Fruit fly (Drosophila melanogaster) whole organism, embryonic: ENCODE data around the gene CG34138.

ENCODE experiments used
- Abd-B ChIP-seq: fragments of 200-800 bp; sonication (Bioruptor generic); optimal IDR thresholded peaks from 2 replicates; lab custom pipeline; 2018; ENCODE audit warnings: missing biosample characterization, mild to moderate bottlenecking, missing genetic modification characterization, moderate library complexity
- Antp ChIP-seq: fragments of 200-800 bp; sonication (Bioruptor generic); optimal IDR thresholded peaks from 3 replicates; lab custom pipeline; 2016; ENCODE audit warnings: missing biosample characterization, missing genetic modification characterization
- Awh ChIP-seq: fragments of 200-800 bp; sonication (Bioruptor generic); IDR thresholded peaks from 2 replicates; pipeline ENCODE4, ENCODE4 v1.3.6; 2022; ENCODE audit warnings: missing biosample characterization, missing genetic modification characterization
- CG1024 ChIP-seq: fragments of 200-800 bp; sonication (Bioruptor generic); IDR thresholded peaks from 2 replicates; pipeline ENCODE4 v1.3.6; 2022; ENCODE audit warnings: missing biosample characterization, missing genetic modification characterization
- CG12391 ChIP-seq: fragments of 200-800 bp; sonication (Bioruptor generic); optimal IDR thresholded peaks from 3 replicates; lab custom pipeline; 2018; ENCODE audit warnings: missing biosample characterization, mild to moderate bottlenecking, missing genetic modification characterization, moderate library complexity
- CG12942 ChIP-seq: fragments of 200-800 bp; sonication (Bioruptor generic); optimal IDR thresholded peaks from 3 replicates; lab custom pipeline; 2016; ENCODE audit warnings: missing biosample characterization, missing genetic modification characterization
- CG13894 ChIP-seq: fragments of 200-800 bp; sonication (Bioruptor generic); optimal IDR thresholded peaks from 3 replicates; lab custom pipeline; 2018; ENCODE audit warnings: missing biosample characterization, mild to moderate bottlenecking, missing genetic modification characterization, moderate library complexity
- CG14667 ChIP-seq: fragments of 200-800 bp; sonication (Bioruptor generic); IDR thresholded peaks from 2 replicates; pipeline ENCODE4 v1.3.6; 2022; ENCODE audit warnings: missing biosample characterization, missing genetic modification characterization
- CG14710 ChIP-seq: fragments of 200-800 bp; sonication (Bioruptor generic); optimal IDR thresholded peaks from 3 replicates; lab custom pipeline; 2019; ENCODE audit warnings: missing biosample characterization, mild to moderate bottlenecking, missing genetic modification characterization, moderate library complexity
- CG17568 ChIP-seq: fragments of 200-800 bp; sonication (Bioruptor generic); optimal IDR thresholded peaks from 2 replicates; lab custom pipeline; 2018; ENCODE audit warnings: missing biosample characterization, mild to moderate bottlenecking, missing genetic modification characterization, moderate library complexity
- CG17612 ChIP-seq: fragments of 200-800 bp; sonication (Bioruptor generic); IDR thresholded peaks from 2 replicates; pipeline ENCODE4 v1.3.6; 2022; ENCODE audit warnings: missing biosample characterization, missing genetic modification characterization
- CG17829 ChIP-seq: fragments of 200-800 bp; optimal IDR thresholded peaks from 2 replicates; lab custom pipeline; 2019; ENCODE audit warnings: missing biosample characterization, mild to moderate bottlenecking, missing genetic modification characterization, moderate library complexity
- CG18619 ChIP-seq: fragments of 200-800 bp; sonication (Bioruptor generic); optimal IDR thresholded peaks from 3 replicates; lab custom pipeline; 2017; ENCODE audit warnings: missing biosample characterization, mild to moderate bottlenecking, missing genetic modification characterization
- CG30403 ChIP-seq: fragments of 200-800 bp; sonication (Bioruptor generic); optimal IDR thresholded peaks from 3 replicates; lab custom pipeline; 2016; ENCODE audit warnings: missing biosample characterization, missing genetic modification characterization
- CG32767 ChIP-seq: fragments of 200-800 bp; sonication (Bioruptor generic); IDR thresholded peaks from 2 replicates; pipeline ENCODE4 v1.3.6; 2022; ENCODE audit warnings: missing biosample characterization, missing genetic modification characterization
- CG34224 ChIP-seq: fragments of 200-800 bp; sonication (Bioruptor generic); IDR thresholded peaks from 3 replicates; pipeline ENCODE4 v1.3.6; 2022; ENCODE audit warnings: missing biosample characterization, missing genetic modification characterization; ENCODE audit not compliant: partially characterized antibody
- CG42726 ChIP-seq: fragments of 200-800 bp; sonication (Bioruptor generic); IDR thresholded peaks from 2 replicates; pipeline ENCODE4 v1.3.6; 2022; ENCODE audit warnings: missing biosample characterization, missing genetic modification characterization; ENCODE audit not compliant: partially characterized antibody
- CG7372 ChIP-seq: fragments of 200-800 bp; sonication (Bioruptor generic); IDR thresholded peaks from 2 replicates; pipeline ENCODE4 v1.3.6; 2022; ENCODE audit warnings: missing biosample characterization, missing genetic modification characterization
- CG7928 ChIP-seq: fragments of 200-800 bp; sonication (Bioruptor generic); optimal IDR thresholded peaks from 2 replicates; lab custom pipeline; 2017; ENCODE audit warnings: missing biosample characterization, mild to moderate bottlenecking, missing genetic modification characterization
- CG9876 ChIP-seq: fragments of 200-800 bp; sonication (Bioruptor generic); optimal IDR thresholded peaks from 2 replicates; lab custom pipeline; 2016; ENCODE audit warnings: missing biosample characterization, missing genetic modification characterization
- Dfd ChIP-seq, 2 experiments: fragments of >200 bp; optimal IDR thresholded peaks; 2 replicates each; lab custom pipeline; 2017; ENCODE audit warnings: missing biosample characterization in 2 of 2, missing genetic modification characterization in 2 of 2
- Ets97D ChIP-seq: fragments of 200-800 bp; sonication (Bioruptor generic); optimal IDR thresholded peaks from 3 replicates; lab custom pipeline; 2016; ENCODE audit warnings: missing biosample characterization, missing genetic modification characterization
- Hr39 ChIP-seq: fragments of >200 bp; optimal IDR thresholded peaks from 2 replicates; lab custom pipeline; 2017
- Mad ChIP-seq: fragments of 200-800 bp; sonication (Bioruptor generic); optimal IDR thresholded peaks from 2 replicates; lab custom pipeline; 2016; ENCODE audit warnings: missing biosample characterization, missing genetic modification characterization
- Med ChIP-seq: fragments of 200-800 bp; sonication (Bioruptor generic); peaks from one replicate; lab custom pipeline; 2016; ENCODE audit warnings: missing biosample characterization, missing genetic modification characterization, mild to moderate bottlenecking, inconsistent platforms, moderate library complexity
- NfI ChIP-seq: fragments of 200-800 bp; sonication (Bioruptor generic); optimal IDR thresholded peaks from 3 replicates; lab custom pipeline; 2018; ENCODE audit warnings: missing biosample characterization, mild to moderate bottlenecking, missing genetic modification characterization, moderate library complexity
- Optix ChIP-seq: fragments of 200-800 bp; sonication (Bioruptor generic); IDR thresholded peaks from 3 replicates; pipeline ENCODE4 v1.3.6; 2022; ENCODE audit warnings: missing biosample characterization, missing genetic modification characterization
- Pdp1 ChIP-seq, 2 experiments: fragments of 200-800 bp; sonication (Bioruptor generic); optimal IDR thresholded peaks; 3 replicates each; lab custom pipeline; 2016; ENCODE audit warnings: missing biosample characterization in 2 of 2, missing genetic modification characterization in 2 of 2, mild to moderate bottlenecking in 1 of 2, moderate library complexity in 1 of 2
- Side ChIP-seq: fragments of 200-800 bp; sonication (Bioruptor generic); optimal IDR thresholded peaks from 2 replicates; lab custom pipeline; 2016; ENCODE audit warnings: missing biosample characterization, missing genetic modification characterization
- TFAM ChIP-seq: fragments of 200-800 bp; sonication (Bioruptor generic); optimal IDR thresholded peaks from 2 replicates; lab custom pipeline; 2017; ENCODE audit warnings: missing biosample characterization, missing genetic modification characterization, inconsistent platforms
- Trl ChIP-seq, 3 experiments: fragments of >200 bp in 2 of 3; fragments of 200-800 bp in 1 of 3; sonication (Bioruptor generic) in 1 of 3; optimal IDR thresholded peaks; 2 replicates in 1 of 3; 3 replicates in 2 of 3; lab custom pipeline; 2016 to 2017; ENCODE audit warnings: missing biosample characterization in 1 of 3, missing genetic modification characterization in 1 of 3
- YL-1 ChIP-seq: fragments of 200-800 bp; sonication (Bioruptor generic); optimal IDR thresholded peaks from 3 replicates; lab custom pipeline; 2017; ENCODE audit warnings: missing biosample characterization, mild to moderate bottlenecking, missing genetic modification characterization
- al ChIP-seq: fragments of 200-800 bp; sonication (Bioruptor generic); IDR thresholded peaks from 2 replicates; pipeline ENCODE4 v1.3.6; 2022; ENCODE audit warnings: missing biosample characterization, missing genetic modification characterization
- bab2 ChIP-seq: fragments of 200-800 bp; sonication (Bioruptor generic); optimal IDR thresholded peaks from 2 replicates; lab custom pipeline; 2016; ENCODE audit warnings: missing biosample characterization, missing genetic modification characterization
- caup ChIP-seq: fragments of 200-800 bp; sonication (Bioruptor generic); optimal IDR thresholded peaks from 3 replicates; lab custom pipeline; 2017; ENCODE audit warnings: missing biosample characterization, mild to moderate bottlenecking, missing genetic modification characterization, moderate library complexity; ENCODE audit not compliant: severe bottlenecking
- gro ChIP-seq: fragments of 200-800 bp; sonication (Bioruptor generic); optimal IDR thresholded peaks from 2 replicates; lab custom pipeline; 2016; ENCODE audit warnings: missing biosample characterization, missing genetic modification characterization
- ham ChIP-seq: fragments of 200-800 bp; sonication (Bioruptor generic); IDR thresholded peaks from 2 replicates; pipeline ENCODE4 v1.3.6; 2022; ENCODE audit warnings: missing biosample characterization, missing genetic modification characterization
- jumu ChIP-seq: fragments of 200-800 bp; sonication (Bioruptor generic); optimal IDR thresholded peaks from 3 replicates; lab custom pipeline; 2016; ENCODE audit warnings: missing biosample characterization, missing genetic modification characterization
- kni ChIP-seq: fragments of 200-800 bp; sonication (Bioruptor generic); optimal IDR thresholded peaks from 3 replicates; lab custom pipeline; 2017; ENCODE audit warnings: mild to moderate bottlenecking, missing biosample characterization, missing genetic modification reagents, missing genetic modification characterization
- lbe ChIP-seq: fragments of 200-800 bp; sonication (Bioruptor generic); optimal IDR thresholded peaks from 2 replicates; lab custom pipeline; 2016; ENCODE audit warnings: missing biosample characterization, mild to moderate bottlenecking, missing genetic modification characterization
- nau ChIP-seq: fragments of 200-800 bp; sonication (Bioruptor generic); optimal IDR thresholded peaks from 3 replicates; lab custom pipeline; 2017; ENCODE audit warnings: missing biosample characterization, mild to moderate bottlenecking, missing genetic modification characterization, missing genetic modification reagents
- pan ChIP-seq, 4 experiments: fragments of >200 bp in 3 of 4; fragments of 200-800 bp in 1 of 4; sonication (Bioruptor generic) in 1 of 4; optimal IDR thresholded peaks in 3 of 4; IDR thresholded peaks in 1 of 4; 2 replicates each; pipeline versions ENCODE4 v1.3.6 to Lab custom; 2017 to 2022; ENCODE audit warnings: missing biosample characterization in 2 of 4, missing genetic modification characterization in 2 of 4, mixed read lengths in 1 of 4
- prd ChIP-seq, 3 experiments: fragments of >200 bp in 2 of 3; fragments of 200-800 bp in 1 of 3; sonication (Bioruptor generic) in 1 of 3; optimal IDR thresholded peaks in 2 of 3; IDR thresholded peaks in 1 of 3; 2 replicates in 2 of 3; 3 replicates in 1 of 3; pipeline versions ENCODE4 v1.3.6 to Lab custom; 2017 to 2022; ENCODE audit warnings: missing biosample characterization in 1 of 3, missing genetic modification characterization in 1 of 3
- ranshi ChIP-seq: fragments of 200-800 bp; sonication (Bioruptor generic); IDR thresholded peaks from 2 replicates; pipeline ENCODE4 v1.3.6; 2022; ENCODE audit warnings: missing biosample characterization, missing genetic modification characterization
- repo ChIP-seq: fragments of 200-800 bp; sonication (Bioruptor generic); optimal IDR thresholded peaks from 2 replicates; lab custom pipeline; 2016; ENCODE audit warnings: missing biosample characterization, missing genetic modification characterization
- salm ChIP-seq: fragments of 200-800 bp; sonication (Bioruptor generic); optimal IDR thresholded peaks from 2 replicates; lab custom pipeline; 2018; ENCODE audit warnings: missing biosample characterization, mild to moderate bottlenecking, missing genetic modification characterization
- slp2 ChIP-seq: fragments of 200-800 bp; sonication (Bioruptor generic); optimal IDR thresholded peaks from 2 replicates; lab custom pipeline; 2016; ENCODE audit warnings: missing biosample characterization, missing genetic modification characterization
- sna ChIP-seq: fragments of 200-800 bp; sonication (Bioruptor generic); IDR thresholded peaks from 2 replicates; pipeline ENCODE4 v1.3.6; 2022; ENCODE audit warnings: missing biosample characterization, missing genetic modification characterization; ENCODE audit not compliant: partially characterized antibody
- vfl ChIP-seq: fragments of 200-800 bp; sonication (Bioruptor generic); optimal IDR thresholded peaks from 2 replicates; lab custom pipeline; 2016; ENCODE audit warnings: missing biosample characterization, missing genetic modification characterization
- vvl ChIP-seq: fragments of 200-800 bp; sonication (Bioruptor generic); IDR thresholded peaks from 2 replicates; pipeline ENCODE4 v1.3.6; 2022; ENCODE audit warnings: missing biosample characterization, missing genetic modification characterization
- yki ChIP-seq: fragments of >200 bp; optimal IDR thresholded peaks from 3 replicates; lab custom pipeline; 2018

CG34138 gene

DNA sequence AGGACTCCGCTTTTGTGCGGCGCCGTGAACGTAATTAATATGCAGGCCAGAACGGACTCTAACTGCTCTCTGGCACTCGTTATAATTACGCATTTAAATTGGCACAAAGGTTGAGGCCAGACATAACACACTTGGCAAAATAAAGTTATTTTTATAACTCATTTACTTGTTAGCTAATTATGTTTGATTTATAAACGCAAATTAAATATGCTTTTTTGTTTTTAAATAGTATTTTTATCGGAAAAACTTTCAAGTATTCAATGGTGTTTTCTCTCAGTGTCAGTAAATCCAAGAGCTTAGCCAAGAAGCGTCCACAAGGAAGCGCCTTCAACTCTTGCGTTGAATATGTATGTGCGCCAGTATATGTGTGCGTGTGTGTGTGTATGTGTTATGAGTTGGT, 38.2 kb downstream of the CG34138 start (continued):
- TF ChIP-seq Pdp1 (GFP tag; optimal IDR thresholded peaks at IDR 0.05; lab: Kevin White, UChicago) (no peak), TFAM (GFP tag; lab: Kevin White, UChicago) (no peak), CG18619 (GFP tag; lab: Kevin White, UChicago) (no peak), Abd-B (GFP tag; lab: Kevin White, UChicago) (no peak), CG12391 (tag; lab: Kevin White, UChicago) (no peak), kni (GFP tag; lab: Kevin White, UChicago) (no peak), Med (GFP tag; lab: Kevin White, UChicago) (peak; percentile 25), CG14667 (GFP tag; lab: Robert Waterston, UW) (no peak), gro (GFP tag; lab: Kevin White, UChicago) (no peak), CG34224 (GFP tag; lab: Robert Waterston, UW) (no peak), slp2 (no peak), vvl (GFP tag; lab: Robert Waterston, UW) (peak; percentile 61), ham (no peak), Optix (GFP tag; lab: Robert Waterston, UW) (no peak), Mad (GFP tag; lab: Kevin White, UChicago) (no peak), ranshi (no peak), CG32767 (GFP tag; lab: Robert Waterston, UW) (no peak), CG13894 (no peak), YL-1 (no peak), CG12942 (no peak), salm (tag; lab: Kevin White, UChicago) (no peak), CG30403 (GFP tag; lab: Kevin White, UChicago) (peak; percentile 31), CG7372 (no peak), repo (GFP tag; lab: Kevin White, UChicago) (no peak), vfl (no peak), bab2 (GFP tag; lab: Kevin White, UChicago) (peak; percentile 18), Hr39 (no peak), CG14710 (tag; lab: Kevin White, UChicago) (no peak), CG9876 (GFP tag; lab: Kevin White, UChicago) (no peak), Awh (GFP tag; lab: Robert Waterston, UW) (no peak), Trl (optimal IDR thresholded peaks at IDR 0.05; lab: Kevin White, UChicago) (no peak), Trl (GFP tag; optimal IDR thresholded peaks at IDR 0.05; lab: Kevin White, UChicago) (no peak), CG17612 (no peak), Ets97D (no peak), NfI (GFP tag; lab: Kevin White, UChicago) (no peak), CG17568 (GFP tag; lab: Kevin White, UChicago) (no peak), Dfd (GFP tag; optimal IDR thresholded peaks at IDR 0.05; lab: Kevin White, UChicago) (no peak), CG17829 (no peak), Antp (GFP tag; lab: Kevin White, UChicago) (no peak), nau (GFP tag; lab: Kevin White, UChicago) (no peak), al (GFP tag; lab: Robert Waterston, UW) (no peak), CG7928 (no peak), Side (GFP tag; lab: Kevin White, UChicago) (no peak), CG1024 (GFP tag; lab: Robert Waterston, UW) (no peak), lbe (no peak), prd (optimal IDR thresholded peaks at IDR 0.05; lab: Kevin White, UChicago) (no peak), prd (GFP tag; IDR thresholded peaks at IDR 0.05; lab: Robert Waterston, UW) (no peak), sna (GFP tag; lab: Robert Waterston, UW) (no peak), yki (no peak), pan (optimal IDR thresholded peaks at IDR 0.05; lab: Kevin White, UChicago) (no peak), pan (GFP tag; optimal IDR thresholded peaks at IDR 0.05 in 1 of 2, IDR thresholded peaks at IDR 0.05 in 1 of 2) (peak in 1 of 2 experiments; percentile 13), CG42726 (GFP tag; lab: Robert Waterston, UW) (no peak), caup (no peak), jumu (GFP tag; lab: Kevin White, UChicago) (no peak)
